Worm (Caenorhabditis elegans): ENCODE measurements around the gene nhr-43.

The nhr-43 gene

DNA sequence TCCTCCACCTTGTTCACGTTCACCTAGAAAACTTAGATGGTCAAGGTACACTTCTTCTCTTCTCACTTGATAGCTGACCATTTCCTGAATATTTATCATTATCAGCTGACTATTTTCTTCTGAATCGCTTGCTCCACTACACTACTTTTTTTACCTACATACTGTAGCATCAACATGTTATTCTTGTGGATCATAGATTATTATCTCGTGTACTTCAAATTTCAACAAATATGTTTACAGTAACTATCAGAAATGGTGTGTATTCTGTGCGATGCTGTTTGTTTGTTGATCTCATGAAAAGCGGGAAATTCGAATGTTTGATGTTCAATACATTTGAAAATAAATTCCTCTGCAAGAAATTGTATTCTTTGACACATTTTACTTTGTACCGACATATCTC, 17.5 kb downstream of the nhr-43 start, which contains the start of gene ZK822.10 (continued):
- no peak for TF ChIP-seq nhr-76 (tag; optimal IDR thresholded peaks at IDR 0.05)
- TF ChIP-seq mdt-29 (GFP tag; IDR thresholded peaks at IDR 0.05) = peak; percentile 65
- peak; percentile 7 for TF ChIP-seq dpl-1 (GFP tag; optimal IDR thresholded peaks at IDR 0.05)
- TF ChIP-seq fkh-10 (GFP tag; optimal IDR thresholded peaks at IDR 0.05) = no peak
- no peak for TF ChIP-seq unc-39 (tag; optimal IDR thresholded peaks at IDR 0.05)
- no peak for TF ChIP-seq skn-1 (tag; optimal IDR thresholded peaks at IDR 0.05)
- TF ChIP-seq nhr-77 (tag; optimal IDR thresholded peaks at IDR 0.05) = peak; percentile 51
- peak; percentile 44 for TF ChIP-seq hlh-30 (tag; optimal IDR thresholded peaks at IDR 0.05; ENCODE audit: insufficient read depth)
- peak; percentile 86 for TF ChIP-seq nhr-28 (tag; optimal IDR thresholded peaks at IDR 0.05)
- no peak for TF ChIP-seq snpc-4 (tag; optimal IDR thresholded peaks at IDR 0.05)
- no peak for TF ChIP-seq egl-27 (tag; optimal IDR thresholded peaks at IDR 0.05)
- peak; percentile 72 for TF ChIP-seq dmd-6 (GFP tag; IDR thresholded peaks at IDR 0.05)
- peak in 1 of 2 experiments; percentile 1 for TF ChIP-seq mdl-1 (tag; optimal IDR thresholded peaks at IDR 0.05)
- peak; percentile 77 for TF ChIP-seq dve-1 (tag; optimal IDR thresholded peaks at IDR 0.05; ENCODE audit: insufficient read depth)

DNA sequence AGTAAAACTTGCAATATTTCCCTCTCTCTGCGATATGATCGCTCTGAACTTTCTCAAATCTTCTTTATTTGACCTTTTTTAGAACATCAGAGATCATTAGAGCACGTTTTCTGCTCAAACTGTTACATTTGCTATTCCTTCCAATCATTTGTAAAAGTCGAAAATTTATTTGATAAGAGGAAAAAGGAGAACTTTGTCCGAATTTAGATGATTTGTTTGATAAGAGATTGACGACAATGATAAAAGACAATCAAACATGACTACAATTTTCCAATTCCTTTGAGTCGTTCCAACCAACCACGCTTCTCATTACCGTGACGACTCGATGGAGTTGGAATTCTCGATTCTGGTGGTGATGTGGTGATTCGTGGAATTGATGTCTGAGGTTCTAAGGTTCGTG, 18.5 kb downstream of the nhr-43 start:
- TF ChIP-seq T26A8.4 (GFP tag; IDR thresholded peaks at IDR 0.05) (no peak), daf-16 (GFP tag; optimal IDR thresholded peaks at IDR 0.05) (no peak), daf-16 (tag; optimal IDR thresholded peaks at IDR 0.05) (peak; percentile 56), ceh-44 (GFP tag; IDR thresholded peaks at IDR 0.05) (no peak), ceh-62 (tag; optimal IDR thresholded peaks at IDR 0.05) (no peak), nhr-28 (tag; optimal IDR thresholded peaks at IDR 0.05) (peak; percentile 54), zip-11 (GFP tag; IDR thresholded peaks at IDR 0.05) (no peak), dve-1 (tag; optimal IDR thresholded peaks at IDR 0.05; ENCODE audit: insufficient read depth) (peak; percentile 72), dmd-6 (GFP tag; IDR thresholded peaks at IDR 0.05) (peak; percentile 67), pqm-1 (tag; optimal IDR thresholded peaks at IDR 0.05) (peak; percentile 71), aha-1 (tag) (peak; percentile 1), mep-1 (tag; optimal IDR thresholded peaks at IDR 0.05) (peak; percentile 22), php-3 (GFP tag; IDR thresholded peaks at IDR 0.05) (peak; percentile 54; the same call in 1 of the 2 replicates), ceh-82 (tag; optimal IDR thresholded peaks at IDR 0.05) (no peak), hlh-11 (tag; optimal IDR thresholded peaks at IDR 0.05) (peak; percentile 38), attf-4 (tag; optimal IDR thresholded peaks at IDR 0.05) (no peak), T20F7.1 (GFP tag; optimal IDR thresholded peaks at IDR 0.05) (peak; percentile 12), F10B5.3 (tag; optimal IDR thresholded peaks at IDR 0.05) (no peak)

DNA sequence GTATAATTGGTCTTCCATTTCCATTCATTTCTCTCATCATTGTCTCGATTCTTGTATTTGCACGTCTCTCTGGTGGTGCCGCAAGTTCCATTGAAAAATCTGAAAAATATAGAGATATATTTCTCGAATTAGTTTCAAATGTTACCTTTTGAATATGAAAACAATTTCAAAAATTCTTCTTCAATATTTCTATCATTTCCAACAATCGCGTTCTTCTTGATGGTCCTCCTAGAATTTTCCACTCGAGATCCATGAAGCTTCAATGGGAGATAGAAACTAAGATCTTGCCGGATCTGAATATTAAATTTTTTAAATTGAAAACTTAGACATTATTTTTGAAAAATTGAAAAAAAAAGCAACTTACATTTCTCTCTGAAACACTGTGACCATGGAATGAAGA, 19.7 kb downstream of the nhr-43 start:
- TF ChIP-seq Y75B8A.6 (GFP tag; IDR thresholded peaks at IDR 0.05) = no peak
- peak; percentile 90 for TF ChIP-seq aha-1 (tag)

DNA sequence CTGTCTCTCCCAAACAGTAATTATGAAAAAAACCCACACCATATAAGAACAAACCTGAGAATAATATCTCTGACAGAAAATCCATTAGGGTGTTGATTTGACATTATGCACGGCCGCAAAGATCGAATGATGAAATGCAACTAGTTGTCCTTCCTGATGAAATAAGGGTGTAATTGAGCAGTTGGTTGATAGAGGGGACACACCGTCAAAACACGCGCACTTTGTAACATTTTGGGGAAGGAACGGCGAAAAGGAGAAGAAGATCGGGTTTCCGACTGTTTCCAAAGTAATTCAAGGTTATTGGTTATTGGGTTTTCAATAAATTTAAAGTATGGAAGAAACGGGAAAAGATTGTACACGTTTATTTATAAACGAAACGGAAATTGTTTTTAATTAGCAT, 22.6 kb downstream of the nhr-43 start, which contains the start of gene ZK822.1:
Gene ZK822.1, minus strand, starts transcription at position 121 of the 400 bp plus-strand sequence.
- TF ChIP-seq aly-2 (tag; optimal IDR thresholded peaks at IDR 0.05) (no peak), D1046.2 (GFP tag; IDR thresholded peaks at IDR 0.05) (no peak), hlh-11 (tag; optimal IDR thresholded peaks at IDR 0.05) (no peak), pha-4 (GFP tag; IDR thresholded peaks at IDR 0.05) (no peak), pha-4 (tag; optimal IDR thresholded peaks at IDR 0.05) (no peak), arid-1 (GFP tag; conservative IDR thresholded peaks at IDR 0.05) (no peak), sdz-12 (GFP tag; optimal IDR thresholded peaks at IDR 0.05) (no peak)

DNA sequence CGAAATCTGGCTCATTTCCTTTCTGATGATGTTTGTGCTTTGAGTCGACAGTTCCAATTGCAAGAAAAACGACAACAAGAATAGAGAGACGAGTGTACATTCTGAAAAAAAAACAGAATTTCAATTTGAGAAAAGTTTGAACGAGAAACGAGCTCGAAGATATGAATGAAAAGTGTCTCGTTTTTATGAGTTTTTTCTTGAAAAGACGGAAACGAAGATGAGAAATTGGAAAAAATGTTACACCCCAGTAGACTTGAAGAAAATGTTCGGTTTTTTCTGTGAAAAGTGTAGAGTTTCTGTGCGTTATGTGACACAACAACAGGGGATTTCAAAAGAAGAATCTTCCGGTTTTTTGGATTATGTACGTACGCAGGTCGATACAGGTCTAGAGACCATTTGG, 23.7 kb downstream of the nhr-43 start, which contains the start of gene srlf-31:
Gene srlf-31, minus strand, starts transcription at position 101 of the 400 bp plus-strand sequence.
- TF ChIP-seq Y75B8A.6 (GFP tag; IDR thresholded peaks at IDR 0.05) (no peak), unc-62 (GFP tag; optimal IDR thresholded peaks at IDR 0.05 in 1 of 2) (no peak), unc-62 (tag; optimal IDR thresholded peaks at IDR 0.05) (no peak), pha-4 (GFP tag; IDR thresholded peaks at IDR 0.05) (no peak), pha-4 (tag; optimal IDR thresholded peaks at IDR 0.05) (no peak), mxl-2 (GFP tag; conservative IDR thresholded peaks at IDR 0.05) (no peak), tag-97 (GFP tag; IDR thresholded peaks at IDR 0.05) (no peak), zfp-3 (GFP tag; conservative IDR thresholded peaks at IDR 0.05) (no peak), F44E2.7 (GFP tag; IDR thresholded peaks at IDR 0.05) (no peak), ZK337.2 (GFP tag; IDR thresholded peaks at IDR 0.05) (no peak), nhr-10 (tag; optimal IDR thresholded peaks at IDR 0.05) (no peak), saeg-2 (GFP tag; IDR thresholded peaks at IDR 0.05) (no peak), php-3 (GFP tag; IDR thresholded peaks at IDR 0.05) (no peak)

All from whole organism, L4 larva.